Worm (Caenorhabditis elegans) whole organism, L1 larva: ENCODE measurements around the gene srj-18.
A peak's percentile ranks its signal among the peaks of the same experiment; 100 is the strongest.

ENCODE experiments used
- Y116A8C.19 ChIP-seq: sonication (generic microtip); optimal IDR thresholded peaks from 2 replicates; lab custom pipeline; 2016; ENCODE audit warnings: missing compliant biosample characterization, missing genetic modification characterization, borderline replicate concordance
- aha-1 ChIP-seq: fragments of 150-350 bp; optimal IDR thresholded peaks from 2 replicates; lab custom pipeline; 2014; ENCODE audit warnings: missing biosample characterization, missing genetic modification characterization
- aly-2 ChIP-seq: fragments of 150-350 bp; optimal IDR thresholded peaks from 2 replicates; lab custom pipeline; 2014; ENCODE audit warnings: missing biosample characterization, missing genetic modification characterization
- efl-1 ChIP-seq, 4 experiments: fragments of 150-350 bp; optimal IDR thresholded peaks in 3 of 4; peaks in 1 of 4; 1 replicate in 1 of 4; 2 replicates in 3 of 4; lab custom pipeline; 2014; ENCODE audit warnings: missing biosample characterization in 2 of 4, missing genetic modification characterization in 2 of 4, missing genetic modification reagents in 2 of 4
- fkh-8 ChIP-seq: sonication (generic microtip); optimal IDR thresholded peaks from 2 replicates; lab custom pipeline; 2016; ENCODE audit warnings: mild to moderate bottlenecking, missing genetic modification characterization, missing compliant biosample characterization
- fos-1 ChIP-seq: fragments of 150-350 bp; optimal IDR thresholded peaks from 2 replicates; lab custom pipeline; 2014; ENCODE audit warnings: missing biosample characterization, missing genetic modification characterization
- hlh-4 ChIP-seq: sonication (generic microtip); optimal IDR thresholded peaks from 2 replicates; lab custom pipeline; 2016; ENCODE audit warnings: mild to moderate bottlenecking, missing genetic modification characterization, missing compliant biosample characterization
- mab-9 ChIP-seq: fragments of 200-800 bp; sonication (Bioruptor generic); IDR thresholded peaks from 2 replicates; pipeline ENCODE4 v1.3.6; 2022; ENCODE audit warnings: missing genetic modification reagents, missing genetic modification characterization, missing compliant biosample characterization
- mep-1 ChIP-seq: fragments of 150-350 bp; optimal IDR thresholded peaks from 2 replicates; lab custom pipeline; 2014; ENCODE audit warnings: missing biosample characterization, missing genetic modification characterization
- nhr-71 ChIP-seq: sonication (generic microtip); optimal IDR thresholded peaks from 2 replicates; lab custom pipeline; 2016; ENCODE audit warnings: mild to moderate bottlenecking, missing genetic modification characterization, moderate library complexity, missing compliant biosample characterization
- nhr-85 ChIP-seq: sonication (generic microtip); peaks from one replicate; lab custom pipeline; 2016; ENCODE audit warnings: missing genetic modification characterization, inconsistent platforms, missing compliant biosample characterization
- snpc-4 ChIP-seq: fragments of 150-350 bp; optimal IDR thresholded peaks from 2 replicates; lab custom pipeline; 2014; ENCODE audit warnings: missing biosample characterization, missing genetic modification characterization
- vab-15 ChIP-seq: sonication (generic microtip); optimal IDR thresholded peaks from 2 replicates; lab custom pipeline; 2017; ENCODE audit warnings: missing genotype, mild to moderate bottlenecking, missing genetic modification characterization, missing compliant biosample characterization

srj-18 gene

ce11 chrV:2810164-2810563 is 36.0 kb downstream of the srj-18 start, which contains the start of gene F54E2.1 (continued):
- no peak for TF ChIP-seq vab-15
- TF ChIP-seq mep-1 (tag; lab: Kevin White, UChicago): no peak

ce11 chrV:2813856-2814255 is 39.7 kb downstream of the srj-18 start, which contains the start of gene F54E2.9:
Gene F54E2.9, minus strand, starts transcription at chrV:2813987.
- TF ChIP-seq aly-2 (tag; lab: Kevin White, UChicago) (no peak), aha-1 (tag; lab: Kevin White, UChicago) (no peak), efl-1 (optimal IDR thresholded peaks at IDR 0.05; lab: Kevin White, UChicago) (no peak), efl-1 (GFP tag; optimal IDR thresholded peaks at IDR 0.05 in 1 of 2; lab: Kevin White, UChicago) (peak in 1 of 2 experiments; percentile 85), Y116A8C.19 (tag; lab: Kevin White, UChicago) (no peak), nhr-71 (tag; lab: Kevin White, UChicago) (peak; percentile 23), hlh-4 (tag; lab: Kevin White, UChicago) (peak; percentile 82)

- no peak for TF ChIP-seq fos-1 (tag; lab: Kevin White, UChicago)
- TF ChIP-seq hlh-4 (tag; lab: Kevin White, UChicago): peak; percentile 31
- TF ChIP-seq efl-1 (optimal IDR thresholded peaks at IDR 0.05; lab: Kevin White, UChicago): no peak
- peak in 1 of 2 experiments; percentile 2 for TF ChIP-seq efl-1 (GFP tag; optimal IDR thresholded peaks at IDR 0.05 in 1 of 2; lab: Kevin White, UChicago)
Observed at ce11 chrV:2815956-2816355, 41.8 kb downstream of the srj-18 start, which contains the start of gene F54E2.5. Gene F54E2.5, minus strand, starts transcription at chrV:2816056.

- TF ChIP-seq nhr-85 (tag; lab: Kevin White, UChicago) (peak; percentile 12), fkh-8 (tag; lab: Kevin White, UChicago) (no peak)
Observed at ce11 chrV:2818117-2818516, 44.0 kb downstream of the srj-18 start, which contains the start of gene srt-34. Gene srt-34, minus strand, starts transcription at chrV:2818217.

ce11 chrV:2821618-2822272 is 47.6 kb downstream of the srj-18 start, which contains the start of gene srh-36:
Gene srh-36, minus strand, starts transcription at chrV:2821668.
- TF ChIP-seq mab-9 (GFP tag; lab: Robert Waterston, UW) (no peak), snpc-4 (tag; lab: Kevin White, UChicago) (peak; percentile 29), vab-15 (no peak)
